Fruit fly (Drosophila melanogaster) whole organism: ENCODE data around the gene CG14329.

Source experiments
- Dll ChIP-seq: fragments of >200 bp; optimal IDR thresholded peaks from 2 replicates; lab custom pipeline; 2017
- usp ChIP-seq: fragments of >200 bp; optimal IDR thresholded peaks from 2 replicates; lab custom pipeline; 2017; ENCODE audit warnings: missing biosample characterization, missing genetic modification characterization, mixed read lengths

DNA sequence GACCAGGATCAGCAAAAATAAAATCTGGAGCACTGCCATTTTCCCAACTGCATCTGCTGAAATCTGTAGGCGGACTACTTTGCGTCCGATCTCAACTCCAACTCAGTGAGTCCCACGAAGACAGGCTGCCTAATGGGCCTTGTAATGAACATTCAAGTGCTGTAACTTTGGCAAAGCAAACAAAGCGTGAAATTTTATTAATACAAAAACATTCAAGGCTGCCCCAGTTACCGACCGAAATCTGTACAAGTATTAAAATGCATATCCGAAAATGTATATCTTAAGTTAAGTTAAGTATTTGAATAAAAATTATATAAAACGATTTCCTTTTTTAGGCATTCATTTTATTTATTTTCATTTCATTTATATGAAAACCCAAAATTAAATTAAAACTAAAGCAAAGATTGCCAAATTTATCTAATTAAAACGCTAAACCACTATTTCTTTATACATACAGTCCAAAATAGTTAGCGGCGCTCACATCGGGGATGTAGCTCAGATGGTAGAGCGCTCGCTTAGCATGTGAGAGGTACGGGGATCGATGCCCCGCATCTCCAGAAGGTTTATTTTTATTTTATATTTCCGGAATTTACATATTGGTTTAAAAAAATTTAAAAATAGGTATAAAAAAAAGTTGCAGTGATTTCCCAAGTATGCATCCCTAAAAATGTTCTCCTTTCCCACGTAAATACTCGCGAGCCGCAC is 13.1 kb downstream of the CG14329 start, which contains the start of gene CG14323:
- TF ChIP-seq usp (GFP tag; lab: Kevin White, UChicago) (no peak), Dll (no peak)
